Worm (Caenorhabditis elegans): Measurements from ENCODE around the gene ift-43.

ift-43 gene

DNA sequence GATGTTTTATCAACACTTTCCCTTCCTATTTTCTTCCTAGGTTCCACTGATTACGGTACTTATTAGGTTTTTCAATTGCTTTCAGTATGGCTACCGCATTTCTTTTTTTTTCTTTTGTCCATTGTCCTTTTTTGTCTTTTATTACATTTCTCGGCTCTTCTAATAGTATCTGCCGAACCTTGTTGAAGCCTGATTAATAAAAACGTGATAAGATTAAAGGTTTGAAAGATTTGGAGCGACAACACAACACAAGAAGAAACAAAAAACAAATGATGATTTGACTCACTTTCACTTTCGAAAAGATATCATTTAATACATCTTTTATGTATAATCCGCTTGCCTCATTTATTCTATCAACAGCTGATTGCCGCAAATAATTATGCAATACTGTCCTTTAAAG lies 4.4 kb upstream of the ift-43 start, which contains the start of gene C25H3.15:
C25H3.15 (plus strand) TSS at position 301 of the 400 bp plus-strand sequence.
- TF ChIP-seq egl-44 (GFP tag; IDR thresholded peaks at IDR 0.05) (no peak), athp-1 (tag; optimal IDR thresholded peaks at IDR 0.05) (no peak), rpc-1 (optimal IDR thresholded peaks at IDR 0.05) (no peak), rpc-1 (tag; optimal IDR thresholded peaks at IDR 0.05) (no peak), sptf-2 (GFP tag; optimal IDR thresholded peaks at IDR 0.05) (no peak), ets-4 (GFP tag; optimal IDR thresholded peaks at IDR 0.05) (no peak), ceh-100 (GFP tag; IDR thresholded peaks at IDR 0.05) (no peak), tbx-9 (tag; optimal IDR thresholded peaks at IDR 0.05; ENCODE audit: borderline replicate concordance) (no peak), C17E4.6 (GFP tag; IDR thresholded peaks at IDR 0.05) (no peak), F49E8.2 (tag; optimal IDR thresholded peaks at IDR 0.05; ENCODE audit: insufficient read depth) (no peak), nhr-179 (tag; optimal IDR thresholded peaks at IDR 0.05) (no peak), mes-4 (tag; optimal IDR thresholded peaks at IDR 0.05) (no peak), ztf-18 (tag; optimal IDR thresholded peaks at IDR 0.05) (no peak), C06A6.2 (GFP tag; conservative IDR thresholded peaks at IDR 0.05) (no peak), ztf-26 (tag; optimal IDR thresholded peaks at IDR 0.05) (no peak), ZK185.1 (tag; optimal IDR thresholded peaks at IDR 0.05; ENCODE audit: poor library complexity, severe bottlenecking) (no peak), F57A8.1 (GFP tag; optimal IDR thresholded peaks at IDR 0.05) (no peak), F33H1.4 (GFP tag; IDR thresholded peaks at IDR 0.05) (no peak), bed-1 (GFP tag; IDR thresholded peaks at IDR 0.05) (no peak)

DNA sequence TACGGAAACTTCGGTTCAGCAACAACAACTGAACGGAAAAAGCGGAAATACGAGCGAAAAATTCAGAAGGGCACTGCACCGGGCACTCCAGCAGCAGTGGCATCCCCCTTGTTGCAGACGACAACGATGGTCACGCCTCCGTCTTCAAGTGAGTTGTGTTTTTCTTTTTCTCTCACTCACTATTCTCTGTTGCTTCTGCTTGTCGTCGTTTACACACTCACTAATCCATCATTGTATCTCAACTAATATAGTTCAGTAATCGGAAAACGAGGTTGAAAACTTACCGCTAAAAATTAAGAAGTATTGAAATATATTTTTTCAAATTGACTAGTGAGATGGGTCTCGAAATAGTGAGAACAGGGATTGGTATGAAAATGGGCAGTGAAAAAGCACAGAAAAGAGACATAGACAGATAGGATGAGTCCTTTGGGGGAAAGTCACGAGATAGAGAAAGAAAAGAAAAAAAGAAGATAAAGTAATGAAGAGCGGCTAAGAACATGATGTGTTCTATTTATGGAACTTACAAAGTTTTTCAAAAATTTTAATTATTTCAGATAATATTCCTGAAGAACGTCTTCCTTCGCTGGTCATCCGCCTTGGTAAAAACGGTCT lies 2.7 kb upstream of the ift-43 start:
- no peak for TF ChIP-seq egl-18 (GFP tag; IDR thresholded peaks at IDR 0.05)
- TF ChIP-seq snpc-1.1 (tag; optimal IDR thresholded peaks at IDR 0.05; ENCODE audit: insufficient read depth): no peak

DNA sequence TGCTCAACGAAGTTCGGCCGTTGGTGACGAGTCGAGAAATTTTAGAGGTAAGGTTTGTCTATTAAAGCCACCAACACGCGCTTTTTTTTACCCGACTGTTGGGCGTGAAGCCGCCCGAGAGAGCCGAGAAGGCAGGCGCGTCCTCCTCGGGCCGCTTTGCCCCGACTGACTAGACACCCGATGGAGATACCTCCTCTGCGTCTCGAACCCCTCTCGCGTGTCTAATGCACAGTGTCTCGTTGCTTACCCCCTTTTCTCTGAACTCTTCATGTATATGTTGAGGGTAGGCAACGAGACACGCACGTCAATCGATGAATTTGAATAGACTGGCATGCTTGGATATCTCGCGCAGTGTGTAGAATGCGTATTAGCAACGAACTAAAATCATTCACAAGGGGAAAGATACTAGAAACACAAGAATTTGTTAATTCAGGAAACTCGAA lies 1.2 kb upstream of the ift-43 start:
- TF ChIP-seq madf-6 (GFP tag; IDR thresholded peaks at IDR 0.05): peak; percentile 91
- peak; percentile 97 for TF ChIP-seq ceh-58 (GFP tag; IDR thresholded peaks at IDR 0.05)
- peak; percentile 79 for TF ChIP-seq lir-1 (GFP tag; conservative IDR thresholded peaks at IDR 0.05)
- TF ChIP-seq zfh-2 (GFP tag; conservative IDR thresholded peaks at IDR 0.05): peak; percentile 98
- peak; percentile 90 for TF ChIP-seq ceh-100 (GFP tag; IDR thresholded peaks at IDR 0.05)
- peak; percentile 99 for TF ChIP-seq aptf-3 (GFP tag; IDR thresholded peaks at IDR 0.05)
- TF ChIP-seq egrh-3 (GFP tag; IDR thresholded peaks at IDR 0.05): peak; percentile 91
- TF ChIP-seq tbp1 (GFP tag; optimal IDR thresholded peaks at IDR 0.05): peak; percentile 71
- TF ChIP-seq aptf-2 (GFP tag; conservative IDR thresholded peaks at IDR 0.05): peak; percentile 86
- peak; percentile 83 for TF ChIP-seq lin-54 (GFP tag; optimal IDR thresholded peaks at IDR 0.05)
- TF ChIP-seq let-607 (tag; optimal IDR thresholded peaks at IDR 0.05): peak; percentile 82 to 88
- peak; percentile 92 for TF ChIP-seq attf-6 (GFP tag; IDR thresholded peaks at IDR 0.05)
- peak; percentile 96 for TF ChIP-seq pbrm-1 (GFP tag; IDR thresholded peaks at IDR 0.05)
- peak; percentile 36 for TF ChIP-seq mes-4 (tag; optimal IDR thresholded peaks at IDR 0.05)
- peak; percentile 100 for TF ChIP-seq cebp-2 (GFP tag; IDR thresholded peaks at IDR 0.05)
- TF ChIP-seq madf-3 (GFP tag; IDR thresholded peaks at IDR 0.05): peak; percentile 97
- TF ChIP-seq F52B5.7 (tag; optimal IDR thresholded peaks at IDR 0.05): peak; percentile 100
- TF ChIP-seq F39B2.1 (GFP tag; IDR thresholded peaks at IDR 0.05): peak; percentile 90
- TF ChIP-seq F22D6.2 (tag; optimal IDR thresholded peaks at IDR 0.05): peak; percentile 16
- peak; percentile 95; the same call in 1 of the 2 replicates for TF ChIP-seq ztf-25 (GFP tag; IDR thresholded peaks at IDR 0.05)
- TF ChIP-seq madf-10 (tag; optimal IDR thresholded peaks at IDR 0.05): peak; percentile 85
- TF ChIP-seq lsy-27 (tag; optimal IDR thresholded peaks at IDR 0.05; ENCODE audit: borderline replicate concordance, insufficient read depth): peak; percentile 90
- TF ChIP-seq cebp-1 (GFP tag; IDR thresholded peaks at IDR 0.05): peak; percentile 88
- TF ChIP-seq cebp-1 (tag; optimal IDR thresholded peaks at IDR 0.05): peak; percentile 90
- peak; percentile 99 for TF ChIP-seq fkh-3 (tag; optimal IDR thresholded peaks at IDR 0.05)
- peak; percentile 64 for TF ChIP-seq D2030.7 (GFP tag; IDR thresholded peaks at IDR 0.05)
- TF ChIP-seq hrde-1 (tag; optimal IDR thresholded peaks at IDR 0.05; ENCODE audit: borderline replicate concordance): peak; percentile 94

All from whole organism, young adult.